Fruit fly (Drosophila melanogaster): ENCODE results near the gene Pex23.

DNA sequence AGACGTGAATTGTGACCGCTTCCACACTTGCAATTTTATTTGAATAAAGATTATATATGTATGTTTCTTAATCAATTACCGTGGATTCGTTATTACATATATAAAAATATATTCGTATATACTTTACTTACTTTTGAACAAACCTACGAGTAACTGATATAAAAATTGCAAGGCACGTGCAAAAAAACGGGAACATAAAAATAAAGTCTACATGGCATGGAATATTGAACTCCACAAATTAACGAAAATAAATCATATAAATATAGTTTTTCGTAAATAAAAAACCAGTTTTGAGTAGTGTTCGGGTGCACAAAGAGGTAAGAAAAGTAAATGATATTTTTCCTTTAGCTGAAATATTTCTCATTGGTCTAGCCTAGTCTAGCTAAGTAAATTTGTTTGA, 40.4 kb upstream of the Pex23 start, which contains the start of gene Spn77Bc:
- TF ChIP-seq Kr (GFP tag; optimal IDR thresholded peaks at IDR 0.05) = no peak
- TF ChIP-seq her (GFP tag; optimal IDR thresholded peaks at IDR 0.05) = no peak
